Fruit fly (Drosophila melanogaster) whole organism, prepupa: ENCODE measurements around the gene CG14990.
A peak's percentile ranks its signal among the peaks of the same experiment; 100 is the strongest.

Experiments
- CG10631 ChIP-seq: fragments of 200-800 bp; sonication (Bioruptor generic); optimal IDR thresholded peaks from 2 replicates; lab custom pipeline; 2016; ENCODE audit warnings: missing biosample characterization, missing genetic modification characterization
- CG10669 ChIP-seq: fragments of 200-800 bp; sonication (Bioruptor generic); optimal IDR thresholded peaks from 3 replicates; lab custom pipeline; 2018; ENCODE audit warnings: missing biosample characterization, mild to moderate bottlenecking, missing genetic modification characterization, moderate library complexity
- CG11294 ChIP-seq: fragments of 200-800 bp; sonication (Bioruptor generic); IDR thresholded peaks from 2 replicates; pipeline ENCODE4 v1.3.6; 2022; ENCODE audit warnings: missing biosample characterization, missing genetic modification characterization
- CG11762 ChIP-seq: fragments of 200-800 bp; sonication (Bioruptor generic); optimal IDR thresholded peaks from 3 replicates; lab custom pipeline; 2016; ENCODE audit warnings: missing biosample characterization, missing genetic modification characterization; ENCODE audit not compliant: insufficient read depth
- CG1621 ChIP-seq: fragments of 200-800 bp; sonication (Bioruptor generic); optimal IDR thresholded peaks from 3 replicates; lab custom pipeline; 2018; ENCODE audit warnings: missing biosample characterization, mild to moderate bottlenecking, missing genetic modification characterization
- CG16779 ChIP-seq: fragments of 200-800 bp; sonication (Bioruptor generic); optimal IDR thresholded peaks from 3 replicates; lab custom pipeline; 2017; ENCODE audit warnings: missing biosample characterization, mild to moderate bottlenecking, missing genetic modification characterization
- CG31627 ChIP-seq: fragments of 200-800 bp; sonication (Bioruptor generic); optimal IDR thresholded peaks from 3 replicates; lab custom pipeline; 2016; ENCODE audit warnings: missing biosample characterization, missing genetic modification characterization
- CG32006 ChIP-seq: fragments of 200-800 bp; sonication (Bioruptor generic); optimal IDR thresholded peaks from 3 replicates; lab custom pipeline; 2017; ENCODE audit warnings: missing biosample characterization, mild to moderate bottlenecking, missing genetic modification characterization
- CG3919 ChIP-seq: fragments of 200-800 bp; sonication (Bioruptor generic); optimal IDR thresholded peaks from 3 replicates; lab custom pipeline; 2016; ENCODE audit warnings: missing biosample characterization, missing genetic modification characterization
- CG4318 ChIP-seq: fragments of 200-800 bp; sonication (Bioruptor generic); optimal IDR thresholded peaks from 3 replicates; lab custom pipeline; 2017; ENCODE audit warnings: missing biosample characterization, mild to moderate bottlenecking, missing genetic modification characterization
- CG6163 ChIP-seq: fragments of 200-800 bp; sonication (Bioruptor generic); IDR thresholded peaks from 3 replicates; pipeline ENCODE4 v1.3.6; 2022; ENCODE audit warnings: missing biosample characterization, missing genetic modification characterization
- CG6276 ChIP-seq: fragments of 200-800 bp; sonication (Bioruptor generic); optimal IDR thresholded peaks from 2 replicates; lab custom pipeline; 2017; ENCODE audit warnings: missing biosample characterization, mild to moderate bottlenecking, missing genetic modification characterization
- CG6792 ChIP-seq: fragments of 200-800 bp; sonication (Bioruptor generic); optimal IDR thresholded peaks from 3 replicates; lab custom pipeline; 2016; ENCODE audit warnings: missing biosample characterization, missing genetic modification characterization
- CG6808 ChIP-seq: fragments of 200-800 bp; sonication (Bioruptor generic); optimal IDR thresholded peaks from 3 replicates; lab custom pipeline; 2017; ENCODE audit warnings: missing biosample characterization, missing genetic modification characterization, mild to moderate bottlenecking, moderate library complexity, missing genetic modification reagents
- CG6854 ChIP-seq: fragments of 200-800 bp; sonication (Bioruptor generic); optimal IDR thresholded peaks from 2 replicates; lab custom pipeline; 2017; ENCODE audit warnings: missing biosample characterization, mild to moderate bottlenecking, missing genetic modification characterization
- CG8319 ChIP-seq: fragments of 200-800 bp; sonication (Bioruptor generic); optimal IDR thresholded peaks from 3 replicates; lab custom pipeline; 2016; ENCODE audit warnings: missing biosample characterization, missing genetic modification characterization
- Eip75B ChIP-seq: fragments of 200-800 bp; sonication (Bioruptor generic); optimal IDR thresholded peaks from 3 replicates; lab custom pipeline; 2016; ENCODE audit warnings: missing biosample characterization, missing genetic modification characterization
- Eip78C ChIP-seq: fragments of 200-800 bp; sonication (Bioruptor generic); peaks from one replicate; lab custom pipeline; 2016; ENCODE audit warnings: missing biosample characterization, missing genetic modification characterization
- Eip93F ChIP-seq: fragments of 200-800 bp; sonication (Bioruptor generic); optimal IDR thresholded peaks from 2 replicates; lab custom pipeline; 2016; ENCODE audit warnings: missing biosample characterization, mild to moderate bottlenecking, missing genetic modification characterization
- Ets21C ChIP-seq: fragments of 200-800 bp; sonication (Bioruptor generic); optimal IDR thresholded peaks from 3 replicates; lab custom pipeline; 2016; ENCODE audit warnings: missing biosample characterization, missing genetic modification characterization
- Gug ChIP-seq: fragments of 200-800 bp; sonication (Bioruptor generic); IDR thresholded peaks from 2 replicates; pipeline ENCODE4 v1.3.6; 2022; ENCODE audit warnings: missing biosample characterization, missing genetic modification characterization
- Hr38 ChIP-seq: sonication (Bioruptor generic); optimal IDR thresholded peaks from 2 replicates; lab custom pipeline; 2016; ENCODE audit warnings: missing biosample characterization, missing genetic modification characterization
- Hr4 ChIP-seq: fragments of 200-800 bp; sonication (Bioruptor generic); optimal IDR thresholded peaks from 3 replicates; lab custom pipeline; 2016; ENCODE audit warnings: missing biosample characterization, missing genetic modification characterization
- Lpt ChIP-seq: fragments of 200-800 bp; sonication (Bioruptor generic); optimal IDR thresholded peaks from 3 replicates; lab custom pipeline; 2016; ENCODE audit warnings: missing biosample characterization, missing genetic modification characterization
- OdsH ChIP-seq: fragments of 200-800 bp; sonication (Bioruptor generic); optimal IDR thresholded peaks from 3 replicates; lab custom pipeline; 2016; ENCODE audit warnings: missing biosample characterization, missing genetic modification characterization
- Smox ChIP-seq: fragments of 200-800 bp; sonication (Bioruptor generic); optimal IDR thresholded peaks from 3 replicates; lab custom pipeline; 2016; ENCODE audit warnings: missing biosample characterization, missing genetic modification characterization
- Sox102F ChIP-seq: fragments of 200-800 bp; sonication (Bioruptor generic); optimal IDR thresholded peaks from 2 replicates; lab custom pipeline; 2016; ENCODE audit warnings: missing biosample characterization, mild to moderate bottlenecking, missing genetic modification characterization
- Sox14 ChIP-seq: fragments of 200-800 bp; sonication (Bioruptor generic); optimal IDR thresholded peaks from 3 replicates; lab custom pipeline; 2016; ENCODE audit warnings: missing biosample characterization, missing genetic modification characterization
- Sox15 ChIP-seq: fragments of 200-800 bp; sonication (Bioruptor generic); optimal IDR thresholded peaks from 3 replicates; lab custom pipeline; 2016; ENCODE audit warnings: missing biosample characterization, missing genetic modification characterization
- acj6 ChIP-seq: fragments of 200-800 bp; sonication (Bioruptor generic); optimal IDR thresholded peaks from 3 replicates; lab custom pipeline; 2016; ENCODE audit warnings: missing biosample characterization, missing genetic modification characterization
- cyc ChIP-seq: fragments of 200-800 bp; sonication (Bioruptor generic); optimal IDR thresholded peaks from 3 replicates; lab custom pipeline; 2016; ENCODE audit warnings: missing biosample characterization, missing genetic modification characterization
- fd59A ChIP-seq: fragments of 200-800 bp; sonication (Bioruptor generic); optimal IDR thresholded peaks from 2 replicates; lab custom pipeline; 2017; ENCODE audit warnings: missing biosample characterization, mild to moderate bottlenecking, missing genetic modification characterization, missing genetic modification reagents
- fd85E ChIP-seq: fragments of 200-800 bp; sonication (Bioruptor generic); optimal IDR thresholded peaks from 3 replicates; lab custom pipeline; 2016; ENCODE audit warnings: missing biosample characterization, missing genetic modification characterization
- fkh ChIP-seq: fragments of 200-800 bp; sonication (Bioruptor generic); optimal IDR thresholded peaks from 3 replicates; lab custom pipeline; 2017; ENCODE audit warnings: missing biosample characterization, mild to moderate bottlenecking, missing genetic modification characterization, moderate library complexity
- lz ChIP-seq: fragments of 200-800 bp; sonication (Bioruptor generic); optimal IDR thresholded peaks from 3 replicates; lab custom pipeline; 2016; ENCODE audit warnings: missing biosample characterization, missing genetic modification characterization
- net ChIP-seq: fragments of 200-800 bp; sonication (Bioruptor generic); optimal IDR thresholded peaks from 3 replicates; lab custom pipeline; 2016; ENCODE audit warnings: missing biosample characterization, missing genetic modification characterization
- pdm3 ChIP-seq: fragments of 200-800 bp; sonication (Bioruptor generic); optimal IDR thresholded peaks from 3 replicates; lab custom pipeline; 2016; ENCODE audit warnings: missing biosample characterization, missing genetic modification characterization
- salr ChIP-seq, 2 experiments: fragments of 200-800 bp; sonication (Bioruptor generic); optimal IDR thresholded peaks; 3 replicates each; lab custom pipeline; 2016 to 2018; ENCODE audit warnings: missing biosample characterization in 2 of 2, missing genetic modification characterization in 2 of 2, mild to moderate bottlenecking in 1 of 2
- spab ChIP-seq: fragments of 200-800 bp; sonication (Bioruptor generic); optimal IDR thresholded peaks from 2 replicates; lab custom pipeline; 2017; ENCODE audit warnings: missing biosample characterization, mild to moderate bottlenecking, missing genetic modification characterization, missing genetic modification reagents
- ss ChIP-seq, 2 experiments: fragments of 200-800 bp; sonication (Bioruptor generic); optimal IDR thresholded peaks; 2 replicates in 1 of 2; 3 replicates in 1 of 2; lab custom pipeline; 2017 to 2018; ENCODE audit warnings: mild to moderate bottlenecking in 2 of 2, missing biosample characterization in 2 of 2, missing genetic modification characterization in 2 of 2, moderate library complexity in 1 of 2
- svp ChIP-seq: fragments of 200-800 bp; sonication (Bioruptor generic); peaks from one replicate; lab custom pipeline; 2016; ENCODE audit warnings: missing biosample characterization, missing genetic modification characterization
- topi ChIP-seq: fragments of 200-800 bp; sonication (Bioruptor generic); optimal IDR thresholded peaks from 3 replicates; lab custom pipeline; 2016; ENCODE audit warnings: missing biosample characterization, missing genetic modification characterization
- vri ChIP-seq: fragments of 200-800 bp; sonication (Bioruptor generic); optimal IDR thresholded peaks from 3 replicates; lab custom pipeline; 2016; ENCODE audit warnings: missing biosample characterization, mild to moderate bottlenecking, missing genetic modification characterization

CG14990 gene

DNA sequence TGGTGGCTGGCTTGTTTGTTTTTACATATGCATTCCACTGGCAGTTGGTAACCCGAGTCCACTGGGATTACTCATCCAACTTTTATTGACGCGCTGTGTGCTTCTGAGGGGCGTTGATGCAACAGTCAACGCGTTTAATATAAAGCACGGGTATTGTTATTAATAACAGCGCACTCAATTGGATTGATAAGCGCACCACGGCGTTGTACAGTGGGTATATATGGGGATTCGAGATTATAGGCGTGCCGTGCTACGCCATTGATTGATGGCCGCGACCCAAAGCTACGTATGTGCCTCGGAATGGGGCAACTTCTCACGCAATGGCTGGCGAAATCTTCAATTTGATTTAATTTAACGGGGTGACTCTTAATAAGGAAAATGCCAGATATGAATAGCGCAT, 14.1 kb downstream of the CG14990 start:
- peak; percentile 51 for TF ChIP-seq Eip93F
- TF ChIP-seq CG6276 = peak; percentile 37
- no peak for TF ChIP-seq fd85E (GFP tag; lab: Kevin White, UChicago)
- TF ChIP-seq svp (GFP tag; lab: Kevin White, UChicago) = peak; percentile 77
- no peak for TF ChIP-seq CG3919
- no peak for TF ChIP-seq CG1621
- no peak for TF ChIP-seq fkh (GFP tag; lab: Kevin White, UChicago)
- TF ChIP-seq vri (GFP tag; lab: Kevin White, UChicago) = peak; percentile 80
- peak; percentile 69 for TF ChIP-seq Eip78C (GFP tag; lab: Kevin White, UChicago)
- peak in 1 of 2 experiments; percentile 20 for TF ChIP-seq ss (GFP tag; optimal IDR thresholded peaks at IDR 0.05; lab: Kevin White, UChicago)
- peak; percentile 20 for TF ChIP-seq Eip75B (GFP tag; lab: Kevin White, UChicago)
- TF ChIP-seq CG8319 (GFP tag; lab: Kevin White, UChicago) = no peak
- no peak for TF ChIP-seq CG6792

DNA sequence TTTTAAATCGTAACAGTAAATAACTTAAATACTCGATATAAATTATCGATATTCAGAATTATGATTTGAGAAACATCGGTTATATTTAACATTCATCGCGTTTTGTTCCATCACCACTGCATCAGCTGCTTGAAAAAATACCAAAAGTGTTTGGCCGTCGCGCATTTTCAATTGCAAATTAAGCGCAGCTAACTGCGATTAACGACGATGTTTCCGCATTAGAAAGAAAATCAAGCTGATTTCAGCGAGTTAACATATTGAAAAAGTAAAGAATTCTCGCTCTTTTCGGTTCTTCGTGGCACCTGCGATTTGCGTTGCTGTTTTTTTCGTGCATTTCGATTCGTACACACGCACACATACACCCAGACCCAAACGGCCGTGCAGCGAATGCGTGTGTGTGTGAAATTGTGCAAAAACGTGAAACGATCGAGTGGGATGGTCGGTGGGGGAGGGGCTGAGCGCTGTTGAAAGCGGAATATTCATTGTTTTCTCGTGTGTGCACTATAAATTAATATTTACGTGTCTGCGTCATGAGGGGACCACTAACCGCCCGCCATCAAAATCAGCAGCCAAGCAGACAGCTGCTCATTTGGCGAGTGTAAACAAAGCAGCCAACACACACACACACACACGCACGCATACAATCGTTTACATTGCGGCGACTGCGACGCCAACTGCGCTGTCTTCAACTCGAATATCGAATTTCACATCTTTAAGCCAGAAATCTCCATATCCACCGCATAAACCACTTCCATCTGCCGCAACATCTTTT, 15.3 kb downstream of the CG14990 start, which contains the start of gene Ack:
TSS of gene Ack (plus strand) at position 115 of the 772 bp plus-strand sequence.
- 0 out of 3 replicates have a peak, but pooled peaks have one; percentile 9 for TF ChIP-seq CG6163 (GFP tag; lab: Robert Waterston, UW)
- no peak for TF ChIP-seq Hr38
- TF ChIP-seq Lpt = no peak
- TF ChIP-seq CG1621 = peak; percentile 28
- no peak for TF ChIP-seq Sox102F (GFP tag; lab: Kevin White, UChicago)
- peak; percentile 41 to 49 for TF ChIP-seq ss (GFP tag; optimal IDR thresholded peaks at IDR 0.05; lab: Kevin White, UChicago)
- TF ChIP-seq CG6792 = no peak
- TF ChIP-seq CG10631 = no peak
- no peak for TF ChIP-seq fd85E (GFP tag; lab: Kevin White, UChicago)
- no peak for TF ChIP-seq CG6276
- TF ChIP-seq fkh (GFP tag; lab: Kevin White, UChicago) = peak; percentile 93
- no peak for TF ChIP-seq OdsH
- TF ChIP-seq CG11762 (GFP tag; lab: Kevin White, UChicago) = no peak
- peak; percentile 56 for TF ChIP-seq Eip78C (GFP tag; lab: Kevin White, UChicago)
- TF ChIP-seq svp (GFP tag; lab: Kevin White, UChicago) = peak; percentile 15
- peak; percentile 54 for TF ChIP-seq Sox14
- no peak for TF ChIP-seq Ets21C
- peak; percentile 17 for TF ChIP-seq vri (GFP tag; lab: Kevin White, UChicago)
- no peak for TF ChIP-seq lz (GFP tag; lab: Kevin White, UChicago)
- TF ChIP-seq CG10669 (GFP tag; lab: Kevin White, UChicago) = no peak
- TF ChIP-seq topi (GFP tag; lab: Kevin White, UChicago) = no peak

DNA sequence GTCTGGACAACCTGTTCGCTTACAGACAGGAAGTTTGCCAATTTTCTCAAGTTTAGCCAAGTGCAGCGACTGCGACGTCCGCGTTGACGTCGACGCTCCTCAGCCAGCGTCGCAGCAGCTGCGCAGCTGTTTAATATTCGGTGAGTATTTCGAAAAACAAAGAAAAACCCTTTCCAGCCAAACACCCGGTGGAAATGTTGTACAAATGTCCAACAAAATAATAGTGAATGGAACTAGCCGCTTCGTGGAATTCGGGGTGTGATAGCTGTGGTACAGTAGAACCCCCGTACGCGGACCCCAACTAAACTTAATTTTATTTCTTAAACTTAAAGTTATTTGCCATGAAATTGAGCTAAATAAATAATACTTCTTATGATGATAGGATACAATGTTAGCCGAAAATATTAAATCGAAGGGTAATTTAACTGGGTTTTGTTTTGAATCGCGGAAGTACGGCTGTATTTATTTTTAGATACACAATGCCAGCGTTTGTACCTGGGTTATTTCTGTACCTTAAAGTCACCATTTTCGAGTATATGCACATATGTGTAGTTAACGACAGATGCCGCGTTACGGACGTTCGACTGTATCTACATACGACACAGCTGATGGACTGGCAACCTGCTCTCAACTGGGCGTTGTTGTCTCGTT, 16.0 kb downstream of the CG14990 start:
- TF ChIP-seq Hr4 (GFP tag; lab: Kevin White, UChicago) (peak; percentile 88), salr (GFP tag; optimal IDR thresholded peaks at IDR 0.05; lab: Kevin White, UChicago) (peak; percentile 2 to 60), CG11294 (GFP tag; lab: Robert Waterston, UW) (peak; percentile 27; the same call in 1 of the 2 replicates), CG3919 (peak; percentile 74), Ets21C (peak; percentile 25), CG6792 (peak; percentile 39), CG6163 (GFP tag; lab: Robert Waterston, UW) (peak; percentile 53; the same call in 2 of the 3 replicates), CG31627 (GFP tag; lab: Kevin White, UChicago) (peak; percentile 59), OdsH (peak; percentile 69), Eip78C (GFP tag; lab: Kevin White, UChicago) (peak; percentile 94), CG16779 (peak; percentile 16), vri (GFP tag; lab: Kevin White, UChicago) (no peak), CG10631 (peak; percentile 24), CG4318 (GFP tag; lab: Kevin White, UChicago) (peak; percentile 71), fd59A (GFP tag; lab: Kevin White, UChicago) (peak; percentile 62), Smox (GFP tag; lab: Kevin White, UChicago) (peak; percentile 21), pdm3 (GFP tag; lab: Kevin White, UChicago) (peak; percentile 70), Gug (GFP tag; lab: Robert Waterston, UW) (no peak; the same call in 1 of the 2 replicates), CG32006 (GFP tag; lab: Kevin White, UChicago) (peak; percentile 88), cyc (GFP tag; lab: Kevin White, UChicago) (peak; percentile 52), CG6854 (GFP tag; lab: Kevin White, UChicago) (no peak), Sox14 (peak; percentile 55), Sox102F (GFP tag; lab: Kevin White, UChicago) (peak; percentile 61), Lpt (peak; percentile 44), spab (GFP tag; lab: Kevin White, UChicago) (peak; percentile 62), acj6 (GFP tag; lab: Kevin White, UChicago) (peak; percentile 75), CG8319 (GFP tag; lab: Kevin White, UChicago) (peak; percentile 40), net (GFP tag; lab: Kevin White, UChicago) (peak; percentile 52), Sox15 (GFP tag; lab: Kevin White, UChicago) (peak; percentile 36), CG1621 (peak; percentile 0), CG6808 (GFP tag; lab: Kevin White, UChicago) (peak; percentile 68)
